Fruit fly (Drosophila melanogaster): ENCODE results near the gene eIF4E1.
A peak's percentile ranks its signal among the peaks of the same experiment; 100 is the strongest.

Gene eIF4E1

DNA sequence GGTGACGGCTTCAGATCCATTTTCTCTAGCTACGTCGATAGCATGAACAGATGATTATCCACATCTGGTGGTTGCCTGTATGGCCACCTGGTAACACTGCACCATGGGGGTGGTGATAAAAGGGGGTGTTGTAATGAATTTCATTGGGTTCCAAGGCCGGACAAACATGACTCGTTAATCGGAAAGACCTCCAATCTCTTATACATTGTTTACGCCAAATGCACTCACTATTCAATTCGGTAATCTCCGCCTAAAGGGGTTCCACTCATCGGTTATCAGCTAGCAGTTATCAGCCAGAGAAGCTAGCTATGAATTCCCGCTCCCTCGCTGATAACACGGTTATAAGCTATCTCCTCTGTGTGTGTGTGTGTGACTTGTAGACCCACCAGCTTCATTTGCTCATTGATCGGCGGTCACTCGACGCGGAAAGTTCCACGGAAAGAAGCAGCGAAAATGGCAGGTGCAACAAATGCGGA is 42.0 kb downstream of the eIF4E1 start, which contains the start of gene Pdxk (continued):
- TF ChIP-seq CG14860 (GFP tag; IDR thresholded peaks at IDR 0.05; ENCODE audit: partially characterized antibody) (no peak), Nf-YB (GFP tag; optimal IDR thresholded peaks at IDR 0.05) (peak; percentile 47), Mad (GFP tag; optimal IDR thresholded peaks at IDR 0.05) (no peak), CG31441 (GFP tag; IDR thresholded peaks at IDR 0.05) (0 out of 2 replicates have a peak, but pooled peaks have one; percentile 21), CG16813 (GFP tag; IDR thresholded peaks at IDR 0.05; ENCODE audit: partially characterized antibody) (0 out of 3 replicates have a peak, but pooled peaks have one; percentile 19), CG4854 (GFP tag; optimal IDR thresholded peaks at IDR 0.05) (no peak), fd64A (GFP tag; optimal IDR thresholded peaks at IDR 0.05) (peak; percentile 40), CG12104 (GFP tag; optimal IDR thresholded peaks at IDR 0.05) (no peak), CG12219 (GFP tag; optimal IDR thresholded peaks at IDR 0.05) (no peak), lbe (GFP tag; optimal IDR thresholded peaks at IDR 0.05) (peak; percentile 5), CG10147 (GFP tag; optimal IDR thresholded peaks at IDR 0.05) (no peak), CG14710 (tag; optimal IDR thresholded peaks at IDR 0.05) (peak; percentile 25), CG12659 (GFP tag; optimal IDR thresholded peaks at IDR 0.05) (peak; percentile 47), Dll (GFP tag; IDR thresholded peaks at IDR 0.05; ENCODE audit: partially characterized antibody) (0 out of 4 replicates have a peak, but pooled peaks have one; percentile 40), CTCF (GFP tag; optimal IDR thresholded peaks at IDR 0.05) (no peak), CG14965 (GFP tag; optimal IDR thresholded peaks at IDR 0.05; ENCODE audit: borderline replicate concordance) (no peak), nom (GFP tag; optimal IDR thresholded peaks at IDR 0.05) (peak; percentile 59), CG15514 (GFP tag; optimal IDR thresholded peaks at IDR 0.05) (peak; percentile 92), hbn (GFP tag; IDR thresholded peaks at IDR 0.05; ENCODE audit: partially characterized antibody) (0 out of 2 replicates have a peak, but pooled peaks have one; percentile 22), Doc3 (GFP tag; IDR thresholded peaks at IDR 0.05; ENCODE audit: partially characterized antibody) (no peak), tgo (GFP tag; IDR thresholded peaks at IDR 0.05) (no peak), fd96Cb (tag; optimal IDR thresholded peaks at IDR 0.05) (no peak), hkb (optimal IDR thresholded peaks at IDR 0.05) (no peak), hkb (GFP tag; IDR thresholded peaks at IDR 0.05) (peak; percentile 37), Hr78 (GFP tag; optimal IDR thresholded peaks at IDR 0.05) (peak in 1 of 2 experiments; percentile 65)

DNA sequence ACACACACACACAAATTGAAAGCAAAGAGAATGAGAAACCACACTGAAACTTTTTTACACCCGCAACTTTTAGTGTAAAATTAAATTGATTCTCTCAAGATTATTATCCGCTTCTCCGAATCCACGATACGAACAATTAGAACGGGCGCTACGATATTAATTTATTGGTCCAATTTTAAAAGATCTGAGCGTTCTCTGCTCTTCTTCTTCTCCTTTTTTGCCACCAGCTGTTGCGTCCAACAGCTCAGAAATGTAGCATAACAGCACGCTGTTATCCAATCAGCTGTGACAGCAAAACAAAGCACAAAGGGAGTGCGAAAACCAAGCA is 43.6 kb downstream of the eIF4E1 start, which contains the start of the genes UGP and Svip:
Gene UGP, minus strand, starts transcription at position 223 of the 328 bp plus-strand sequence.
Gene Svip, plus strand, starts transcription at position 287 of the 328 bp plus-strand sequence.
- TF ChIP-seq hb (GFP tag; IDR thresholded peaks at IDR 0.05; ENCODE audit: partially characterized antibody) (no peak), grau (tag; optimal IDR thresholded peaks at IDR 0.05) (no peak), CG17568 (GFP tag; optimal IDR thresholded peaks at IDR 0.05) (peak; percentile 25), CG8290 (GFP tag; optimal IDR thresholded peaks at IDR 0.05) (no peak), CG8290 (tag; optimal IDR thresholded peaks at IDR 0.05) (peak in 1 of 2 experiments; percentile 21), CG15514 (GFP tag; optimal IDR thresholded peaks at IDR 0.05) (peak; percentile 39), CG2116 (GFP tag; optimal IDR thresholded peaks at IDR 0.05) (peak; percentile 15), ci (GFP tag; IDR thresholded peaks at IDR 0.05) (0 out of 3 replicates have a peak, but pooled peaks have one; percentile 26), ash1 (GFP tag; optimal IDR thresholded peaks at IDR 0.05) (no peak), CG4360 (GFP tag; IDR thresholded peaks at IDR 0.05) (0 out of 2 replicates have a peak, but pooled peaks have one; percentile 5), pzg (GFP tag; optimal IDR thresholded peaks at IDR 0.05) (peak; percentile 51), Poxn (GFP tag; IDR thresholded peaks at IDR 0.05) (no peak), sens (GFP tag) (peak; percentile 54), BEAF-32 (GFP tag; optimal IDR thresholded peaks at IDR 0.05) (peak; percentile 15), CG17385 (GFP tag; optimal IDR thresholded peaks at IDR 0.05) (peak; percentile 97), CG12769 (tag; optimal IDR thresholded peaks at IDR 0.05) (peak; percentile 27), CoRest (tag; optimal IDR thresholded peaks at IDR 0.05) (peak; percentile 3), stc (GFP tag; IDR thresholded peaks at IDR 0.05) (peak; percentile 40; the same call in 1 of the 2 replicates), sug (tag; optimal IDR thresholded peaks at IDR 0.05) (peak; percentile 3), Hr51 (GFP tag; optimal IDR thresholded peaks at IDR 0.05) (peak in 1 of 2 experiments; percentile 9), lbe (GFP tag; optimal IDR thresholded peaks at IDR 0.05) (peak; percentile 28), CG30431 (GFP tag; optimal IDR thresholded peaks at IDR 0.05) (no peak), CG10366 (GFP tag; IDR thresholded peaks at IDR 0.05) (no peak), CG10959 (GFP tag; IDR thresholded peaks at IDR 0.05) (no peak), Bteb2 (GFP tag; optimal IDR thresholded peaks at IDR 0.05) (peak; percentile 10), Trl (optimal IDR thresholded peaks at IDR 0.05) (peak in 1 of 2 experiments; percentile 21), Trl (GFP tag; optimal IDR thresholded peaks at IDR 0.05) (no peak)
